Worm (Caenorhabditis elegans) whole organism, midembryonic: ENCODE measurements around the gene math-10.

Experiments
- T22C8.4 ChIP-seq: fragments of 200-800 bp; sonication (Bioruptor generic); IDR thresholded peaks from 2 replicates; pipeline ENCODE4 v1.3.6; 2022; ENCODE audit warnings: missing genetic modification characterization, missing compliant biosample characterization
- med-1 ChIP-seq: sonication (generic microtip); optimal IDR thresholded peaks from 2 replicates; lab custom pipeline; 2017; ENCODE audit warnings: missing genetic modification characterization, mild to moderate bottlenecking, missing compliant biosample characterization, antibody characterized with exemption, missing genetic modification reagents; ENCODE audit not compliant: insufficient read depth

DNA sequence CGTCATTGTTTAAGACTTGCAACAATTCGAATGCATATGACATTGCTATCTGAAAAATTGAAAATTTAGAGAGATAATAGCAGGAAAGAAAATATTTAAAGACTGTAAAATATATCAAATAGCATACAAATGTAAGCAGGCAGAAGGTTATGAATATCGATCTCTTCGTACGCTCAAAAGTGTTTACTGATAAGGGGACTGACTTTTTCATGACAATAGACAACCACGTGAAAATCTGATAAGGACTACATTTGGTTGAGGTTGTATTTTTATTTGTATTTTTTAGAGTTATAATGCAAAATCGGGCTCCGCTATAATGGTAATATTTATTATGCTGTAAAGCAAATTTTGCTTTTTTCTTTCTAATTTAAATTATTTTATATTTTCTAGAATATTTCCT lies 28.4 kb upstream of the math-10 start, which contains the start of the genes C52E2.5 and C52E2.4:
- TF ChIP-seq T22C8.4 (GFP tag; lab: Robert Waterston, UW) (no peak), med-1 (GFP tag; lab: Kevin White, UChicago) (no peak)
